Worm (Caenorhabditis elegans) whole organism, L2 larva: Measurements from ENCODE around the gene F59B1.8.

Experiments used
- fos-1 ChIP-seq: fragments of 150-350 bp; optimal IDR thresholded peaks from 2 replicates; lab custom pipeline; 2014; ENCODE audit warnings: missing biosample characterization, missing genetic modification characterization
- nhr-237 ChIP-seq: fragments of 150-350 bp; optimal IDR thresholded peaks from 2 replicates; lab custom pipeline; 2014; ENCODE audit warnings: missing biosample characterization, missing genetic modification characterization

DNA sequence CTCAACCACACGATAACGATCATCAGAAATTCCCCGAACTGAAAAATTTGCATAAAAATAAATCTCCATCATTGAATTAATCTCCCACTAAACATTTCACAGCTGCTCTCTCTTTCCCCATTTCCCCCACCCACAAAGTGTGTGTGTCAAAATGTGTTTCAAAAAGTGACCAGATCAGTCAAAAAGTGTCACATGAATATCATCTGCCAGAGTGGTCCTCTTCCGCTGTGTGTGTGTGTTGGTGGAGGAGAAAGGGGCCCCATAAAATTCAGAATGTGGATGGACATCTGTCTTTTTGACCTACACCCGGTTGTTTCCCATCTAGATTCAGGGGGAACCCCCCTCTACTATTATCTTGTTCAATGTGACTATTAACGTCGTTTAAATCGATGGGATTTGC lies 33.2 kb upstream of the F59B1.8 start:
- TF ChIP-seq fos-1 (tag; lab: Kevin White, UChicago) (no peak), nhr-237 (tag; lab: Kevin White, UChicago) (no peak)
